Fruit fly (Drosophila melanogaster) S2 (cell line): Measurements from ENCODE around the gene CG13786.

Source experiments
- CG8478 ChIP-seq: fragments of >200 bp; optimal IDR thresholded peaks from 2 replicates; lab custom pipeline; 2018
- CTCF ChIP-seq, 2 experiments: fragments of >200 bp; optimal IDR thresholded peaks; 2 replicates each; lab custom pipeline; 2018

- TF ChIP-seq CG8478, result no peak
- no peak for TF ChIP-seq CTCF (optimal IDR thresholded peaks at IDR 0.05; lab: Kevin White, UChicago)
Measured at dm6 chr2L:7207660-7208059, 45.1 kb downstream of the CG13786 start.
